Worm (Caenorhabditis elegans) whole organism, L4 larva: ENCODE data around the gene T28C6.3.

Experiments
- F26F4.8 ChIP-seq: fragments of 200-800 bp; sonication (Bioruptor generic); conservative IDR thresholded peaks from 2 replicates; pipeline ENCODE4 v1.3.6; 2022; ENCODE audit warnings: missing genetic modification characterization, missing compliant biosample characterization
- Y5F2A.4 ChIP-seq: fragments of 200-800 bp; sonication (Bioruptor generic); optimal IDR thresholded peaks from 2 replicates; lab custom pipeline; 2018; ENCODE audit warnings: mild to moderate bottlenecking, missing genetic modification characterization, missing compliant biosample characterization
- aha-1 ChIP-seq: fragments of 150-350 bp; peaks from one replicate; lab custom pipeline; 2014; ENCODE audit warnings: missing biosample characterization, missing genetic modification characterization
- aly-2 ChIP-seq: sonication (generic microtip); optimal IDR thresholded peaks from 2 replicates; lab custom pipeline; 2018; ENCODE audit warnings: missing biosample characterization, missing genetic modification characterization
- ceh-20 ChIP-seq: fragments of 200-800 bp; sonication (Bioruptor generic); IDR thresholded peaks from 2 replicates; pipeline ENCODE4 v1.3.6; 2022; ENCODE audit warnings: missing genetic modification reagents, missing genetic modification characterization, missing compliant biosample characterization
- ceh-28 ChIP-seq: fragments of 150-350 bp; optimal IDR thresholded peaks from 2 replicates; lab custom pipeline; 2014; ENCODE audit warnings: missing biosample characterization, missing genetic modification reagents, missing genetic modification characterization
- cey-2 ChIP-seq: sonication (generic microtip); optimal IDR thresholded peaks from 3 replicates; lab custom pipeline; 2017; ENCODE audit warnings: missing genetic modification characterization, mild to moderate bottlenecking, missing compliant biosample characterization, antibody characterized with exemption, borderline replicate concordance; ENCODE audit not compliant: insufficient read depth
- dmd-8 ChIP-seq: fragments of 200-800 bp; sonication (Bioruptor generic); IDR thresholded peaks from 2 replicates; pipeline ENCODE4 v1.3.6; 2022; ENCODE audit warnings: missing genetic modification characterization, missing compliant biosample characterization
- dmd-9 ChIP-seq: fragments of 200-800 bp; sonication (Bioruptor generic); IDR thresholded peaks from 2 replicates; pipeline ENCODE4 v1.3.6; 2022; ENCODE audit warnings: missing genetic modification reagents, missing genetic modification characterization, missing compliant biosample characterization
- fos-1 ChIP-seq: fragments of 150-350 bp; optimal IDR thresholded peaks from 2 replicates; lab custom pipeline; 2014; ENCODE audit warnings: missing biosample characterization, missing genetic modification characterization
- hlh-11 ChIP-seq: fragments of 200-800 bp; sonication (Bioruptor generic); optimal IDR thresholded peaks from 2 replicates; lab custom pipeline; 2018; ENCODE audit warnings: mild to moderate bottlenecking, missing genetic modification characterization, missing compliant biosample characterization
- hlh-30 ChIP-seq: sonication (generic microtip); optimal IDR thresholded peaks from 2 replicates; lab custom pipeline; 2017; ENCODE audit warnings: antibody characterized with exemption, mild to moderate bottlenecking, missing genetic modification characterization, missing compliant biosample characterization; ENCODE audit not compliant: insufficient read depth
- jun-1 ChIP-seq: fragments of 150-350 bp; optimal IDR thresholded peaks from 2 replicates; lab custom pipeline; 2014; ENCODE audit warnings: missing biosample characterization, missing genetic modification reagents, missing genetic modification characterization
- lin-39 ChIP-seq: fragments of 150-350 bp; optimal IDR thresholded peaks from 2 replicates; lab custom pipeline; 2014; ENCODE audit warnings: missing biosample characterization, missing genetic modification reagents, missing genetic modification characterization
- mdl-1 ChIP-seq, 2 experiments: fragments of 150-350 bp in 1 of 2; sonication (generic microtip) in 1 of 2; optimal IDR thresholded peaks; 2 replicates each; lab custom pipeline; 2014 to 2017; ENCODE audit warnings: missing biosample characterization in 2 of 2, missing genetic modification characterization in 2 of 2
- mdt-29 ChIP-seq: fragments of 200-800 bp; sonication (Bioruptor generic); IDR thresholded peaks from 2 replicates; pipeline ENCODE4 v1.3.6; 2022; ENCODE audit warnings: missing genetic modification reagents, missing genetic modification characterization, missing compliant biosample characterization
- mep-1 ChIP-seq: fragments of 150-350 bp; sonication (generic microtip); optimal IDR thresholded peaks from 3 replicates; lab custom pipeline; 2014; ENCODE audit warnings: missing biosample characterization, missing genetic modification characterization
- nhr-102 ChIP-seq: sonication (generic microtip); optimal IDR thresholded peaks from 2 replicates; lab custom pipeline; 2016; ENCODE audit warnings: mild to moderate bottlenecking, missing genetic modification characterization, moderate library complexity, missing compliant biosample characterization
- nhr-11 ChIP-seq: fragments of 150-350 bp; optimal IDR thresholded peaks from 2 replicates; lab custom pipeline; 2014; ENCODE audit warnings: missing biosample characterization, missing genetic modification characterization
- nhr-237 ChIP-seq: sonication (generic microtip); optimal IDR thresholded peaks from 2 replicates; lab custom pipeline; 2017; ENCODE audit warnings: missing biosample characterization, missing genetic modification characterization
- nhr-28 ChIP-seq: fragments of 150-350 bp; optimal IDR thresholded peaks from 2 replicates; lab custom pipeline; 2014; ENCODE audit warnings: missing biosample characterization, missing genetic modification characterization
- nhr-41 ChIP-seq: fragments of 200-800 bp; sonication (Bioruptor generic); IDR thresholded peaks from 2 replicates; pipeline ENCODE4 v1.3.6; 2022; ENCODE audit warnings: missing genetic modification reagents, missing genetic modification characterization, missing compliant biosample characterization
- nhr-42 ChIP-seq: fragments of 200-800 bp; sonication (Bioruptor generic); IDR thresholded peaks from 2 replicates; pipeline ENCODE4 v1.3.6; 2022; ENCODE audit warnings: missing genetic modification characterization, missing compliant biosample characterization
- nhr-48 ChIP-seq: sonication (generic microtip); optimal IDR thresholded peaks from 2 replicates; lab custom pipeline; 2016; ENCODE audit warnings: mild to moderate bottlenecking, missing genetic modification characterization, missing compliant biosample characterization
- nhr-77 ChIP-seq: fragments of 150-350 bp; optimal IDR thresholded peaks from 2 replicates; lab custom pipeline; 2014; ENCODE audit warnings: missing biosample characterization, missing genetic modification characterization
- pha-4 ChIP-seq, 2 experiments: fragments of 150-350 bp in 1 of 2; fragments of 200-800 bp in 1 of 2; sonication (Bioruptor generic) in 1 of 2; IDR thresholded peaks in 1 of 2; optimal IDR thresholded peaks in 1 of 2; 2 replicates each; pipeline versions ENCODE4 v1.3.6 to Lab custom; 2014 to 2022; ENCODE audit warnings: missing genetic modification characterization in 2 of 2, missing genetic modification reagents in 2 of 2, missing biosample characterization in 1 of 2, missing compliant biosample characterization in 1 of 2
- pqm-1 ChIP-seq: sonication (generic microtip); optimal IDR thresholded peaks from 2 replicates; lab custom pipeline; 2017; ENCODE audit warnings: missing biosample characterization, missing genetic modification characterization
- sdz-12 ChIP-seq: fragments of 200-800 bp; sonication (Bioruptor generic); optimal IDR thresholded peaks from 2 replicates; lab custom pipeline; 2018; ENCODE audit warnings: mild to moderate bottlenecking, missing genetic modification characterization, missing compliant biosample characterization
- set-16 ChIP-seq: fragments of 200-800 bp; sonication (Bioruptor generic); IDR thresholded peaks from 2 replicates; pipeline ENCODE4 v1.3.6; 2022; ENCODE audit warnings: missing genetic modification reagents, missing genetic modification characterization, missing compliant biosample characterization
- snpc-1.2 ChIP-seq: fragments of 200-800 bp; sonication (Bioruptor generic); IDR thresholded peaks from 2 replicates; pipeline ENCODE4 v1.3.6; 2022; ENCODE audit warnings: missing genetic modification reagents, missing genetic modification characterization, missing compliant biosample characterization
- spr-3 ChIP-seq: fragments of 200-800 bp; sonication (Bioruptor generic); optimal IDR thresholded peaks from 2 replicates; lab custom pipeline; 2018; ENCODE audit warnings: mild to moderate bottlenecking, missing genetic modification characterization, missing compliant biosample characterization
- unc-39 ChIP-seq: sonication (generic microtip); optimal IDR thresholded peaks from 2 replicates; lab custom pipeline; 2017; ENCODE audit warnings: missing biosample characterization, missing genetic modification characterization
- zfp-2 ChIP-seq: sonication (generic microtip); optimal IDR thresholded peaks from 2 replicates; lab custom pipeline; 2016; ENCODE audit warnings: mild to moderate bottlenecking, missing genetic modification characterization, missing compliant biosample characterization
- zip-11 ChIP-seq: fragments of 200-800 bp; sonication (Bioruptor generic); IDR thresholded peaks from 2 replicates; pipeline ENCODE4 v1.3.6; 2022; ENCODE audit warnings: missing genetic modification characterization, missing compliant biosample characterization
- zip-2 ChIP-seq: fragments of 150-350 bp; optimal IDR thresholded peaks from 2 replicates; lab custom pipeline; 2014; ENCODE audit warnings: missing biosample characterization, missing genetic modification characterization
- ztf-11 ChIP-seq: fragments of 150-350 bp; optimal IDR thresholded peaks from 2 replicates; lab custom pipeline; 2014; ENCODE audit warnings: missing biosample characterization, missing genetic modification characterization

The T28C6.3 gene

ce11 chrIV:8813614-8814013, 6.5 kb upstream of the T28C6.3 start, which contains the start of gene exc-5:
exc-5 (minus strand) TSS chrIV:8813670.
- peak; percentile 8 for TF ChIP-seq nhr-11 (tag; lab: Kevin White, UChicago)
- TF ChIP-seq aha-1 (tag; lab: Kevin White, UChicago), result peak; percentile 72
- TF ChIP-seq hlh-30, result no peak
- no peak for TF ChIP-seq ceh-20

- TF ChIP-seq nhr-28 (tag; lab: Kevin White, UChicago), result peak; percentile 75
- no peak for TF ChIP-seq pha-4 (GFP tag; IDR thresholded peaks at IDR 0.05; lab: Robert Waterston, UW)
- no peak for TF ChIP-seq pha-4 (tag; optimal IDR thresholded peaks at IDR 0.05; lab: Kevin White, UChicago)
- no peak for TF ChIP-seq nhr-11 (tag; lab: Kevin White, UChicago)
- TF ChIP-seq F26F4.8 (GFP tag; lab: Robert Waterston, UW), result no peak
- TF ChIP-seq dmd-8 (GFP tag; lab: Robert Waterston, UW), result no peak
- peak; percentile 0 for TF ChIP-seq hlh-30
- TF ChIP-seq nhr-77 (tag; lab: Kevin White, UChicago), result no peak
- TF ChIP-seq ceh-20, result no peak
- TF ChIP-seq pqm-1 (tag; lab: Kevin White, UChicago), result no peak
- TF ChIP-seq mep-1, result no peak
- no peak for TF ChIP-seq ztf-11
These were observed 5.0 kb upstream of the T28C6.3 start for ce11 chrIV:8815162-8815561.

ce11 chrIV:8816029-8816428, 4.1 kb upstream of the T28C6.3 start, which contains the start of gene grsp-2:
grsp-2 (plus strand) TSS chrIV:8816329.
- TF ChIP-seq zip-11 (GFP tag; lab: Robert Waterston, UW) (no peak), zfp-2 (tag; lab: Kevin White, UChicago) (no peak), mdl-1 (tag; optimal IDR thresholded peaks at IDR 0.05; lab: Kevin White, UChicago) (no peak), spr-3 (GFP tag; lab: Kevin White, UChicago) (no peak), nhr-48 (tag; lab: Kevin White, UChicago) (no peak)

ce11 chrIV:8816617-8817016, 3.5 kb upstream of the T28C6.3 start:
- TF ChIP-seq nhr-42 (GFP tag; lab: Robert Waterston, UW), result no peak
- TF ChIP-seq set-16 (GFP tag; lab: Robert Waterston, UW), result peak; percentile 93; the same call in 1 of the 2 replicates
- no peak for TF ChIP-seq hlh-11
- no peak for TF ChIP-seq mdt-29
- TF ChIP-seq zip-2 (tag; lab: Kevin White, UChicago), result no peak
- no peak for TF ChIP-seq nhr-237 (tag; lab: Kevin White, UChicago)
- no peak for TF ChIP-seq fos-1 (tag; lab: Kevin White, UChicago)
- 0 out of 2 replicates have a peak, but pooled peaks have one; percentile 7 for TF ChIP-seq dmd-8 (GFP tag; lab: Robert Waterston, UW)
- TF ChIP-seq lin-39 (tag; lab: Kevin White, UChicago), result no peak
- TF ChIP-seq nhr-41 (GFP tag; lab: Robert Waterston, UW), result no peak
- no peak for TF ChIP-seq sdz-12 (GFP tag; lab: Kevin White, UChicago)

ce11 chrIV:8817639-8818038, 2.5 kb upstream of the T28C6.3 start, which contains the start of gene T28C6.10:
T28C6.10 (plus strand) TSS chrIV:8817939.
- no peak for TF ChIP-seq snpc-1.2 (GFP tag; lab: Robert Waterston, UW)
- no peak for TF ChIP-seq ceh-28 (tag; lab: Kevin White, UChicago)
- no peak for TF ChIP-seq unc-39 (tag; lab: Kevin White, UChicago)
- no peak for TF ChIP-seq nhr-28 (tag; lab: Kevin White, UChicago)
- TF ChIP-seq Y5F2A.4 (GFP tag; lab: Kevin White, UChicago), result no peak
- TF ChIP-seq dmd-9, result no peak
- TF ChIP-seq pqm-1 (tag; lab: Kevin White, UChicago), result no peak
- no peak for TF ChIP-seq aly-2
- no peak for TF ChIP-seq set-16 (GFP tag; lab: Robert Waterston, UW)
- no peak for TF ChIP-seq jun-1 (tag; lab: Kevin White, UChicago)
- no peak for TF ChIP-seq cey-2
- TF ChIP-seq nhr-102 (tag; lab: Kevin White, UChicago), result no peak
- TF ChIP-seq hlh-11, result no peak
